Worm (Caenorhabditis elegans) whole organism, early embryonic: ENCODE results near the gene cdl-1.

ENCODE experiments used
- B0310.2 ChIP-seq: sonication (generic microtip); optimal IDR thresholded peaks from 2 replicates; lab custom pipeline; 2016; ENCODE audit warnings: mild to moderate bottlenecking, missing genetic modification characterization, missing compliant biosample characterization
- F13C5.2 ChIP-seq: sonication (generic microtip); optimal IDR thresholded peaks from 2 replicates; lab custom pipeline; 2017; ENCODE audit warnings: mild to moderate bottlenecking, missing genetic modification characterization, inconsistent platforms, missing compliant biosample characterization
- aly-1 ChIP-seq: sonication (generic microtip); optimal IDR thresholded peaks from 2 replicates; lab custom pipeline; 2016; ENCODE audit warnings: missing genetic modification characterization, missing compliant biosample characterization
- ceh-13 ChIP-seq: fragments of 200-800 bp; sonication (Bioruptor generic); optimal IDR thresholded peaks from 2 replicates; lab custom pipeline; 2018; ENCODE audit warnings: mild to moderate bottlenecking, missing genetic modification characterization, missing compliant biosample characterization
- ceh-36 ChIP-seq: sonication (generic microtip); optimal IDR thresholded peaks from 2 replicates; lab custom pipeline; 2016; ENCODE audit warnings: missing genetic modification characterization, inconsistent platforms, missing compliant biosample characterization
- flt-1 ChIP-seq: fragments of 200-800 bp; sonication (Bioruptor generic); IDR thresholded peaks from 2 replicates; pipeline ENCODE4 v1.3.6; 2022; ENCODE audit warnings: missing genetic modification characterization, missing compliant biosample characterization
- hmbx-1 ChIP-seq: sonication (generic microtip); optimal IDR thresholded peaks from 2 replicates; lab custom pipeline; 2016; ENCODE audit warnings: mild to moderate bottlenecking, missing genetic modification characterization, missing compliant biosample characterization
- hmg-4 ChIP-seq: fragments of 200-800 bp; sonication (Bioruptor generic); optimal IDR thresholded peaks from 2 replicates; lab custom pipeline; 2018; ENCODE audit warnings: mild to moderate bottlenecking, missing genetic modification characterization, missing compliant biosample characterization
- pes-1 ChIP-seq: fragments of 200-800 bp; sonication (Bioruptor generic); IDR thresholded peaks from 2 replicates; pipeline ENCODE4 v1.3.6; 2022; ENCODE audit warnings: missing genetic modification reagents, missing genetic modification characterization, missing compliant biosample characterization
- sea-1 ChIP-seq: fragments of 200-800 bp; sonication (Bioruptor generic); conservative IDR thresholded peaks from 2 replicates; pipeline ENCODE4 v1.3.6; 2022; ENCODE audit warnings: missing genetic modification characterization, missing compliant biosample characterization
- tbx-11 ChIP-seq: fragments of 200-800 bp; sonication (Bioruptor generic); IDR thresholded peaks from 2 replicates; pipeline ENCODE4 v1.3.6; 2022; ENCODE audit warnings: missing genetic modification characterization, missing compliant biosample characterization
- tbx-37 ChIP-seq: fragments of 200-800 bp; sonication (Bioruptor generic); conservative IDR thresholded peaks from 2 replicates; pipeline ENCODE4 v1.3.6; 2022; ENCODE audit warnings: missing genetic modification reagents, missing genetic modification characterization, missing compliant biosample characterization
- tra-4 ChIP-seq: sonication (generic microtip); optimal IDR thresholded peaks from 2 replicates; lab custom pipeline; 2017; ENCODE audit warnings: missing genetic modification characterization, missing compliant biosample characterization

The cdl-1 gene

ce11 chrII:10834717-10835116 is 49.5 kb downstream of the cdl-1 start:
- TF ChIP-seq sea-1 (GFP tag; lab: Robert Waterston, UW) (no peak), ceh-13 (GFP tag; lab: Kevin White, UChicago) (no peak), ceh-36 (tag; lab: Kevin White, UChicago) (no peak), tbx-11 (no peak), tbx-37 (GFP tag; lab: Robert Waterston, UW) (no peak), B0310.2 (no peak), flt-1 (GFP tag; lab: Robert Waterston, UW) (no peak), aly-1 (tag; lab: Kevin White, UChicago) (no peak), hmbx-1 (tag; lab: Kevin White, UChicago) (no peak), F13C5.2 (tag; lab: Kevin White, UChicago) (no peak), pes-1 (no peak), hmg-4 (no peak), tra-4 (tag; lab: Kevin White, UChicago) (no peak)
